Worm (Caenorhabditis elegans): ENCODE measurements around the gene F21C10.6.

F21C10.6 gene

DNA sequence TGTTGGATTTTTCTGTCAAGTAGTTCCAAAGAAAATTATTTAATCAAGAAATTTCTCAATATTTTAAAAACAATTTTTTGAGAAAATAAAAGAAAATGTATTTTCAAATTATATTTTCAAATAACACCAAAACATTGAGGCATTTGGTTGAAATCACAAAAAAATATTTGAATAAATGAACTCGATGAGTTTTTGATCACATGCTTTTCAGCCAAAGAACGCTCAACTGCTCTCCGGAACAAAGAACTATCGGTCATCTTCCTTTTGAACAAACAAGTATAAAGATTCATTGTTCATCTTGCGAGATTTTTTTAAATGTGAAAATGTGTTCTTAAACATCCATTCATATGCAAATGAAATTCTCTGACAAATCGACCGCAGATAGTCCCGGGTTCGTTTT is 29.3 kb upstream of the F21C10.6 start:
- TF ChIP-seq lin-35 (GFP tag; optimal IDR thresholded peaks at IDR 0.05), result peak in 1 of 3 experiments; percentile 1
- no peak for TF ChIP-seq ztf-28 (GFP tag; IDR thresholded peaks at IDR 0.05)

DNA sequence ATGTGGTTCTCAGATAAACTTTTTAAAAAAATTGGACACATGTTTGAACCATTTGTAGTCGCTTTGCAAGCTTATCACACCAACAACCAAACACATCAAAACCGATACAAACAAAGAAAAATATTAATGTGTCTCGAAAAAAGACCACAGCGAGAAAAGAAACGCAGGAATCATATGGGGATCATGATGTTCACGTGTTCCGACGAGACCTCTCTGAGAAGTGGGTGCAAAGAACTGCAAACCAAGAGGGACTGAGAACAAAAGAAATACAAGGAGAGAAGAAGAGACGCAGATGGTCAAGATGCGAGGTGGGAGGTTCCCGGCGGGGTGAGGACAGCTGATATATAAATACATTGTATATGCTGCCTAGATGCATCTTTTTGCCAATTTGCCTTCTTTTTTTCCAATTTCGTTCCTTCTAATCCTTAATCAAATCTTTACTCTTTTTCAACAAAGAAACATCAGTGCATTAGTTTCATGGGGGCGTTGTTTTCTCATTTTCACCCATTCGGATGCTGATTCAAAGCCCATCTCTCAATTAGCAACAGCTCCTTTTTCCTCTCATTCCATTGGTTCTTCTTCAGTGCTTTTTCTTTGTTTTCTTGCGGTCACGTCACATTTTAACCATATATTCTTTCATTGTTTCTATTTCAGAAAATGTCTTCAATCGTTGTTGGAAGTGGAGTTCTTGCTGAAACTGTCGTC is 28.5 kb upstream of the F21C10.6 start, which contains the start of gene F21C10.10:
Gene F21C10.10 (plus strand): TSS at position 655 of the 705 bp plus-strand sequence.
- TF ChIP-seq B0336.3 (GFP tag; IDR thresholded peaks at IDR 0.05) (peak; percentile 59; the same call in 1 of the 2 replicates), Y53G8AR.9 (GFP tag; conservative IDR thresholded peaks at IDR 0.05) (peak; percentile 38; the same call in 1 of the 2 replicates), F57C9.4 (tag; optimal IDR thresholded peaks at IDR 0.05) (no peak), zim-3 (tag; optimal IDR thresholded peaks at IDR 0.05) (no peak), K12H6.12 (tag; optimal IDR thresholded peaks at IDR 0.05) (peak; percentile 67), attf-5 (GFP tag; optimal IDR thresholded peaks at IDR 0.05) (peak; percentile 79), nhr-90 (tag; optimal IDR thresholded peaks at IDR 0.05) (peak; percentile 27), ceh-100 (GFP tag; IDR thresholded peaks at IDR 0.05) (no peak), hlh-26 (GFP tag; conservative IDR thresholded peaks at IDR 0.05) (no peak), lin-35 (GFP tag; optimal IDR thresholded peaks at IDR 0.05) (peak in 1 of 3 experiments; percentile 0), akir-1 (GFP tag; optimal IDR thresholded peaks at IDR 0.05) (no peak), tlf-1 (GFP tag; optimal IDR thresholded peaks at IDR 0.05) (peak; percentile 34), snpc-4 (GFP tag; optimal IDR thresholded peaks at IDR 0.05) (no peak), snpc-4 (tag; optimal IDR thresholded peaks at IDR 0.05) (peak in 2 of 4 experiments; percentile 22 to 48), madf-10 (tag; optimal IDR thresholded peaks at IDR 0.05) (peak; percentile 72), Y56A3A.18 (GFP tag; IDR thresholded peaks at IDR 0.05) (no peak), F23B12.7 (tag; optimal IDR thresholded peaks at IDR 0.05; ENCODE audit: insufficient read depth) (peak; percentile 15), dox-1 (GFP tag; IDR thresholded peaks at IDR 0.05) (peak; percentile 78), gei-17 (GFP tag; optimal IDR thresholded peaks at IDR 0.05) (peak; percentile 52), chd-7 (tag; optimal IDR thresholded peaks at IDR 0.05) (peak; percentile 69), unc-62 (GFP tag; optimal IDR thresholded peaks at IDR 0.05) (peak; percentile 52), ZK185.1 (tag; optimal IDR thresholded peaks at IDR 0.05; ENCODE audit: poor library complexity, severe bottlenecking) (peak; percentile 69), ztf-6 (GFP tag; IDR thresholded peaks at IDR 0.05) (peak; percentile 38; the same call in 1 of the 2 replicates), pbrm-1 (GFP tag; IDR thresholded peaks at IDR 0.05) (peak; percentile 51; the same call in 1 of the 2 replicates), B0019.2 (GFP tag; conservative IDR thresholded peaks at IDR 0.05) (no peak), T26A5.8 (tag; optimal IDR thresholded peaks at IDR 0.05) (no peak), Y53F4B.3 (GFP tag; IDR thresholded peaks at IDR 0.05) (no peak), hsf-1 (GFP tag; IDR thresholded peaks at IDR 0.05) (peak; percentile 62; the same call in 1 of the 2 replicates), lin-40 (tag; optimal IDR thresholded peaks at IDR 0.05) (peak; percentile 91), ztf-26 (tag; optimal IDR thresholded peaks at IDR 0.05) (peak; percentile 87), F57A8.1 (GFP tag; optimal IDR thresholded peaks at IDR 0.05) (no peak), attf-3 (GFP tag; conservative IDR thresholded peaks at IDR 0.05) (no peak), mes-4 (tag; optimal IDR thresholded peaks at IDR 0.05) (no peak), lin-54 (GFP tag; optimal IDR thresholded peaks at IDR 0.05) (peak; percentile 55), cebp-1 (GFP tag; IDR thresholded peaks at IDR 0.05) (no peak), cebp-1 (tag; optimal IDR thresholded peaks at IDR 0.05) (peak; percentile 81), him-1 (tag; optimal IDR thresholded peaks at IDR 0.05) (no peak), mxl-1 (tag; optimal IDR thresholded peaks at IDR 0.05) (no peak), nhr-179 (tag; optimal IDR thresholded peaks at IDR 0.05) (no peak), madf-8 (GFP tag; conservative IDR thresholded peaks at IDR 0.05) (no peak), ztf-22 (GFP tag; optimal IDR thresholded peaks at IDR 0.05) (peak; percentile 60), ztf-25 (GFP tag; IDR thresholded peaks at IDR 0.05) (no peak), pha-4 (tag; optimal IDR thresholded peaks at IDR 0.05) (peak; percentile 86), athp-1 (tag; optimal IDR thresholded peaks at IDR 0.05) (no peak), lsy-27 (tag; optimal IDR thresholded peaks at IDR 0.05; ENCODE audit: borderline replicate concordance, insufficient read depth) (no peak)
